Worm (Caenorhabditis elegans) whole organism, late embryonic: Measurements from ENCODE around the gene ZC204.13.

ENCODE experiments used
- ceh-14 ChIP-seq: sonication (generic microtip); optimal IDR thresholded peaks from 2 replicates; lab custom pipeline; 2016; ENCODE audit warnings: missing genotype, missing genetic modification characterization, missing compliant biosample characterization
- ceh-34 ChIP-seq: sonication (generic microtip); optimal IDR thresholded peaks from 2 replicates; lab custom pipeline; 2016; ENCODE audit warnings: mild to moderate bottlenecking, missing genetic modification characterization, missing compliant biosample characterization

- TF ChIP-seq ceh-34: no peak
- TF ChIP-seq ceh-14 (tag; lab: Kevin White, UChicago): no peak
Measured at ce11 chrII:1682218-1682617, 21.4 kb upstream of the ZC204.13 start, which contains the start of gene fbxb-26.
